Worm (Caenorhabditis elegans) whole organism, late embryonic: Measurements from ENCODE around the gene T05A12.4.
A peak's percentile ranks its signal among the peaks of the same experiment; 100 is the strongest.

ENCODE experiments used
- C38D4.7 ChIP-seq: fragments of 200-800 bp; sonication (Bioruptor generic); optimal IDR thresholded peaks from 2 replicates; lab custom pipeline; 2018; ENCODE audit warnings: mild to moderate bottlenecking, missing genetic modification characterization, moderate library complexity, missing compliant biosample characterization
- F13H6.1 ChIP-seq: sonication (generic microtip); optimal IDR thresholded peaks from 2 replicates; lab custom pipeline; 2016; ENCODE audit warnings: missing genetic modification characterization, missing compliant biosample characterization
- K02D7.2 ChIP-seq: sonication (generic microtip); optimal IDR thresholded peaks from 2 replicates; lab custom pipeline; 2017; ENCODE audit warnings: mild to moderate bottlenecking, missing genetic modification characterization, missing compliant biosample characterization
- K09A11.1 ChIP-seq: sonication (generic microtip); optimal IDR thresholded peaks from 2 replicates; lab custom pipeline; 2017; ENCODE audit warnings: antibody characterized with exemption, mild to moderate bottlenecking, missing genetic modification characterization, missing compliant biosample characterization; ENCODE audit not compliant: insufficient read depth
- T23F11.4 ChIP-seq: fragments of 200-800 bp; sonication (Bioruptor generic); optimal IDR thresholded peaks from 2 replicates; lab custom pipeline; 2018; ENCODE audit warnings: mild to moderate bottlenecking, missing genetic modification characterization, missing compliant biosample characterization
- Y22D7AL.16 ChIP-seq: sonication (generic microtip); optimal IDR thresholded peaks from 2 replicates; lab custom pipeline; 2016; ENCODE audit warnings: missing genetic modification characterization, missing compliant biosample characterization
- ceh-18 ChIP-seq: sonication (generic microtip); optimal IDR thresholded peaks from 2 replicates; lab custom pipeline; 2016; ENCODE audit warnings: missing genetic modification characterization, missing compliant biosample characterization
- ceh-19 ChIP-seq: fragments of 200-800 bp; sonication (Bioruptor generic); optimal IDR thresholded peaks from 2 replicates; lab custom pipeline; 2018; ENCODE audit warnings: mild to moderate bottlenecking, missing genetic modification characterization, missing compliant biosample characterization
- ceh-2 ChIP-seq: sonication (generic microtip); optimal IDR thresholded peaks from 2 replicates; lab custom pipeline; 2016; ENCODE audit warnings: missing genotype, missing genetic modification characterization, missing compliant biosample characterization
- ceh-22 ChIP-seq: sonication (generic microtip); optimal IDR thresholded peaks from 2 replicates; lab custom pipeline; 2017; ENCODE audit warnings: missing biosample characterization, missing genetic modification characterization
- ceh-24 ChIP-seq: sonication (generic microtip); optimal IDR thresholded peaks from 2 replicates; lab custom pipeline; 2016; ENCODE audit warnings: mild to moderate bottlenecking, missing genetic modification characterization, missing compliant biosample characterization
- ceh-30 ChIP-seq: fragments of 150-350 bp; optimal IDR thresholded peaks from 2 replicates; lab custom pipeline; 2014; ENCODE audit warnings: missing biosample characterization, missing genetic modification characterization
- ceh-31 ChIP-seq: sonication (generic microtip); optimal IDR thresholded peaks from 2 replicates; lab custom pipeline; 2016; ENCODE audit warnings: missing genetic modification characterization, missing compliant biosample characterization
- ceh-34 ChIP-seq: sonication (generic microtip); optimal IDR thresholded peaks from 2 replicates; lab custom pipeline; 2016; ENCODE audit warnings: mild to moderate bottlenecking, missing genetic modification characterization, missing compliant biosample characterization
- ceh-45 ChIP-seq: fragments of 200-800 bp; sonication (Bioruptor generic); IDR thresholded peaks from 2 replicates; pipeline ENCODE4 v1.3.6; 2022; ENCODE audit warnings: missing genetic modification reagents, missing genetic modification characterization, missing compliant biosample characterization
- ceh-9 ChIP-seq: sonication (generic microtip); optimal IDR thresholded peaks from 2 replicates; lab custom pipeline; 2016; ENCODE audit warnings: mild to moderate bottlenecking, missing genetic modification characterization, inconsistent platforms, missing compliant biosample characterization
- dmd-4 ChIP-seq: sonication (generic microtip); optimal IDR thresholded peaks from 2 replicates; lab custom pipeline; 2016; ENCODE audit warnings: borderline replicate concordance, missing genetic modification characterization, missing compliant biosample characterization
- dve-1 ChIP-seq: sonication (generic microtip); optimal IDR thresholded peaks from 2 replicates; lab custom pipeline; 2017; ENCODE audit warnings: antibody characterized with exemption, mild to moderate bottlenecking, missing genetic modification characterization, missing compliant biosample characterization
- elt-4 ChIP-seq: sonication (generic microtip); optimal IDR thresholded peaks from 2 replicates; lab custom pipeline; 2016; ENCODE audit warnings: missing genetic modification characterization, missing compliant biosample characterization
- ets-4 ChIP-seq: sonication (generic microtip); optimal IDR thresholded peaks from 2 replicates; lab custom pipeline; 2016; ENCODE audit warnings: missing genetic modification characterization, missing compliant biosample characterization
- eyg-1 ChIP-seq: sonication (generic microtip); optimal IDR thresholded peaks from 2 replicates; lab custom pipeline; 2016; ENCODE audit warnings: missing genotype, missing genetic modification characterization, missing compliant biosample characterization
- fax-1 ChIP-seq: sonication (generic microtip); optimal IDR thresholded peaks from 2 replicates; lab custom pipeline; 2016; ENCODE audit warnings: missing genotype, missing genetic modification characterization, missing compliant biosample characterization
- fkh-10 ChIP-seq: fragments of 150-350 bp; optimal IDR thresholded peaks from 2 replicates; lab custom pipeline; 2014; ENCODE audit warnings: missing biosample characterization, missing genetic modification reagents, missing genetic modification characterization
- fkh-6 ChIP-seq: sonication (generic microtip); optimal IDR thresholded peaks from 2 replicates; lab custom pipeline; 2016; ENCODE audit warnings: missing genetic modification characterization, missing compliant biosample characterization
- gmeb-2 ChIP-seq: sonication (generic microtip); optimal IDR thresholded peaks from 2 replicates; lab custom pipeline; 2016; ENCODE audit warnings: missing genetic modification characterization, inconsistent platforms, missing compliant biosample characterization
- hlh-15 ChIP-seq: sonication (generic microtip); optimal IDR thresholded peaks from 2 replicates; lab custom pipeline; 2016; ENCODE audit warnings: missing genetic modification characterization, missing compliant biosample characterization
- hlh-30 ChIP-seq: sonication (generic microtip); optimal IDR thresholded peaks from 2 replicates; lab custom pipeline; 2017; ENCODE audit warnings: antibody characterized with exemption, missing genetic modification characterization, missing compliant biosample characterization; ENCODE audit not compliant: insufficient read depth
- hlh-8 ChIP-seq: sonication (generic microtip); optimal IDR thresholded peaks from 2 replicates; lab custom pipeline; 2016; ENCODE audit warnings: missing genotype, missing genetic modification characterization, missing compliant biosample characterization
- lin-11 ChIP-seq: fragments of 200-800 bp; sonication (Bioruptor generic); optimal IDR thresholded peaks from 2 replicates; lab custom pipeline; 2018; ENCODE audit warnings: mild to moderate bottlenecking, missing genetic modification characterization, missing compliant biosample characterization
- madf-2 ChIP-seq: sonication (generic microtip); optimal IDR thresholded peaks from 2 replicates; lab custom pipeline; 2017; ENCODE audit warnings: missing genetic modification characterization, missing compliant biosample characterization
- mec-3 ChIP-seq: sonication (generic microtip); optimal IDR thresholded peaks from 2 replicates; lab custom pipeline; 2016; ENCODE audit warnings: borderline replicate concordance, missing genetic modification characterization, missing compliant biosample characterization
- nfya-1 ChIP-seq: sonication (generic microtip); optimal IDR thresholded peaks from 2 replicates; lab custom pipeline; 2017; ENCODE audit warnings: missing genetic modification characterization, mild to moderate bottlenecking, missing compliant biosample characterization, antibody characterized with exemption, moderate library complexity
- nhr-11 ChIP-seq: fragments of 150-350 bp; optimal IDR thresholded peaks from 2 replicates; lab custom pipeline; 2014; ENCODE audit warnings: missing biosample characterization, missing genetic modification characterization
- npax-4 ChIP-seq: sonication (generic microtip); optimal IDR thresholded peaks from 2 replicates; lab custom pipeline; 2016; ENCODE audit warnings: missing genetic modification characterization, missing compliant biosample characterization
- pag-3 ChIP-seq: sonication (generic microtip); optimal IDR thresholded peaks from 2 replicates; lab custom pipeline; 2016; ENCODE audit warnings: missing compliant biosample characterization, missing genetic modification characterization, borderline replicate concordance
- pha-2 ChIP-seq: sonication (generic microtip); optimal IDR thresholded peaks from 2 replicates; lab custom pipeline; 2017; ENCODE audit warnings: mild to moderate bottlenecking, missing genetic modification characterization, missing compliant biosample characterization
- pha-4 ChIP-seq: fragments of 150-350 bp; optimal IDR thresholded peaks from 2 replicates; lab custom pipeline; 2018; ENCODE audit warnings: missing biosample characterization, missing genetic modification reagents, missing genetic modification characterization
- pqm-1 ChIP-seq: sonication (generic microtip); optimal IDR thresholded peaks from 2 replicates; lab custom pipeline; 2016; ENCODE audit warnings: missing genetic modification characterization, missing compliant biosample characterization
- ref-2 ChIP-seq: sonication (generic microtip); optimal IDR thresholded peaks from 2 replicates; lab custom pipeline; 2016; ENCODE audit warnings: missing genetic modification characterization, missing compliant biosample characterization
- rnt-1 ChIP-seq: sonication (generic microtip); optimal IDR thresholded peaks from 2 replicates; lab custom pipeline; 2016; ENCODE audit warnings: missing genetic modification characterization, missing compliant biosample characterization
- sox-2 ChIP-seq: fragments of 200-800 bp; sonication (Bioruptor generic); IDR thresholded peaks from 2 replicates; pipeline ENCODE4 v1.3.6; 2022; ENCODE audit warnings: missing genetic modification reagents, missing genetic modification characterization, missing compliant biosample characterization
- tbx-2 ChIP-seq: sonication (generic microtip); optimal IDR thresholded peaks from 2 replicates; lab custom pipeline; 2016; ENCODE audit warnings: missing genetic modification characterization, missing compliant biosample characterization
- tbx-7 ChIP-seq: sonication (generic microtip); optimal IDR thresholded peaks from 2 replicates; lab custom pipeline; 2016; ENCODE audit warnings: missing genotype, missing genetic modification characterization, missing compliant biosample characterization
- ttx-3 ChIP-seq: sonication (generic microtip); optimal IDR thresholded peaks from 2 replicates; lab custom pipeline; 2016; ENCODE audit warnings: missing genetic modification reagents, missing genetic modification characterization, missing compliant biosample characterization
- unc-3 ChIP-seq, 2 experiments: fragments of 200-800 bp in 1 of 2; sonication (Bioruptor generic) in 1 of 2; sonication (generic microtip) in 1 of 2; conservative IDR thresholded peaks in 1 of 2; optimal IDR thresholded peaks in 1 of 2; 2 replicates each; pipeline versions ENCODE4 v1.3.6 to Lab custom; 2016 to 2022; ENCODE audit warnings: missing compliant biosample characterization in 2 of 2, missing genetic modification characterization in 2 of 2, missing genetic modification reagents in 1 of 2
- unc-42 ChIP-seq: sonication (generic microtip); optimal IDR thresholded peaks from 2 replicates; lab custom pipeline; 2016; ENCODE audit warnings: missing genotype, missing genetic modification characterization, missing compliant biosample characterization
- unc-55 ChIP-seq: sonication (generic microtip); optimal IDR thresholded peaks from 2 replicates; lab custom pipeline; 2017; ENCODE audit warnings: missing biosample characterization, missing genetic modification reagents, missing genetic modification characterization
- zip-5 ChIP-seq: sonication (generic microtip); optimal IDR thresholded peaks from 2 replicates; lab custom pipeline; 2016; ENCODE audit warnings: missing genetic modification characterization, missing compliant biosample characterization
- ztf-16 ChIP-seq: sonication (generic microtip); optimal IDR thresholded peaks from 2 replicates; lab custom pipeline; 2017; ENCODE audit warnings: missing genetic modification characterization, missing compliant biosample characterization

Gene T05A12.4

ce11 chrIV:6916831-6917230, 29.1 kb downstream of the T05A12.4 start:
- no peak for TF ChIP-seq sox-2 (GFP tag; lab: Robert Waterston, UW)
- TF ChIP-seq ref-2 (tag; lab: Kevin White, UChicago) = no peak
- TF ChIP-seq fkh-6 = no peak
- TF ChIP-seq C38D4.7 (GFP tag; lab: Kevin White, UChicago) = no peak
- TF ChIP-seq eyg-1 (tag; lab: Kevin White, UChicago) = no peak
- TF ChIP-seq hlh-30 = no peak
- no peak for TF ChIP-seq tbx-7 (tag; lab: Kevin White, UChicago)
- TF ChIP-seq tbx-2 = no peak
- no peak for TF ChIP-seq elt-4 (tag; lab: Kevin White, UChicago)
- TF ChIP-seq hlh-15 (tag; lab: Kevin White, UChicago) = no peak
- TF ChIP-seq T23F11.4 (GFP tag; lab: Kevin White, UChicago) = no peak

- no peak for TF ChIP-seq unc-55 (GFP tag; lab: Kevin White, UChicago)
- TF ChIP-seq ceh-34 (tag; lab: Kevin White, UChicago) = peak; percentile 38
- no peak for TF ChIP-seq Y22D7AL.16 (tag; lab: Kevin White, UChicago)
- no peak for TF ChIP-seq hlh-8
- no peak for TF ChIP-seq npax-4 (tag; lab: Kevin White, UChicago)
- peak; percentile 48 for TF ChIP-seq hlh-30
- no peak for TF ChIP-seq lin-11 (tag; lab: Kevin White, UChicago)
- TF ChIP-seq rnt-1 (tag; lab: Kevin White, UChicago) = no peak
- no peak for TF ChIP-seq gmeb-2
- peak; percentile 2 for TF ChIP-seq ttx-3
- no peak for TF ChIP-seq K02D7.2 (tag; lab: Kevin White, UChicago)
- no peak for TF ChIP-seq pha-4 (tag; lab: Kevin White, UChicago)
- no peak for TF ChIP-seq ceh-24 (tag; lab: Kevin White, UChicago)
- no peak for TF ChIP-seq pqm-1
- TF ChIP-seq ceh-22 = no peak
- no peak for TF ChIP-seq ceh-45 (GFP tag; lab: Robert Waterston, UW)
- no peak for TF ChIP-seq mec-3
- no peak for TF ChIP-seq nhr-11 (tag; lab: Kevin White, UChicago)
- no peak for TF ChIP-seq pag-3
- TF ChIP-seq madf-2 (tag; lab: Kevin White, UChicago) = no peak
- no peak for TF ChIP-seq zip-5
- TF ChIP-seq fax-1 (tag; lab: Kevin White, UChicago) = no peak
- no peak for TF ChIP-seq tbx-2
- no peak for TF ChIP-seq ceh-2 (tag; lab: Kevin White, UChicago)
- no peak for TF ChIP-seq ztf-16 (tag; lab: Kevin White, UChicago)
- no peak for TF ChIP-seq tbx-7 (tag; lab: Kevin White, UChicago)
- TF ChIP-seq K09A11.1 (tag; lab: Kevin White, UChicago) = no peak
- TF ChIP-seq ceh-31 (tag; lab: Kevin White, UChicago) = peak; percentile 48
- TF ChIP-seq ceh-30 (tag; lab: Kevin White, UChicago) = no peak
- TF ChIP-seq F13H6.1 (tag; lab: Kevin White, UChicago) = no peak
- TF ChIP-seq ceh-19 (GFP tag; lab: Kevin White, UChicago) = no peak
- no peak for TF ChIP-seq unc-3 (GFP tag; conservative IDR thresholded peaks at IDR 0.05; lab: Robert Waterston, UW)
- TF ChIP-seq unc-3 (tag; optimal IDR thresholded peaks at IDR 0.05; lab: Kevin White, UChicago) = no peak
- TF ChIP-seq dmd-4 = no peak
- TF ChIP-seq dve-1 = no peak
- TF ChIP-seq ceh-9 (tag; lab: Kevin White, UChicago) = no peak
- no peak for TF ChIP-seq fkh-6
- peak; percentile 12 for TF ChIP-seq ceh-18
- TF ChIP-seq unc-42 = peak; percentile 77
- TF ChIP-seq nfya-1 (tag; lab: Kevin White, UChicago) = peak; percentile 62
- no peak for TF ChIP-seq T23F11.4 (GFP tag; lab: Kevin White, UChicago)
- no peak for TF ChIP-seq fkh-10 (GFP tag; lab: Kevin White, UChicago)
- TF ChIP-seq pha-2 (tag; lab: Kevin White, UChicago) = no peak
- TF ChIP-seq ets-4 (tag; lab: Kevin White, UChicago) = no peak
Observed at ce11 chrIV:6919318-6919717, 31.6 kb downstream of the T05A12.4 start, which contains the start of gene ruvb-2. ruvb-2 (minus strand) TSS chrIV:6919406.
